Fruit fly (Drosophila melanogaster): Measurements from ENCODE around the gene Slc25A46b.

DNA sequence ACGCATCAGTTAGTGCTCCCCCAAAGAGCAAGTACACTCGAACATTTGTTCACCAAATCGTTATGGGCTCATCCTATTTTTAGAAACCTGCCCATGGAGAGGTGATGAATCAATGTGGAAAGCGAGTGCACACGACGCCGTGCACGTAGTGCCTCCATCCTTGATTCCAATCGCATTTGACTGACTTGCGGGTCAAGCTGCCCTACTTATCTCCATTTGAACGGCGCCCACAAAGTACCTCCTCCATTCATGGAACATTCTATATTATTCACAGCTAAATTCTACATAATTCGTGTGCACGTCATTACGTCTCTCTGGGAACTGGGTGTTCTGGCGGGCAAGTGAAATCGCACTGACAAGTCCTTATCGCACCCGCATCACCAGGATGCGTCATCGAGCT lies 46.8 kb downstream of the Slc25A46b start:
- TF ChIP-seq Gug (GFP tag; IDR thresholded peaks at IDR 0.05) (no peak), klu (GFP tag; IDR thresholded peaks at IDR 0.05) (no peak), twi (tag; optimal IDR thresholded peaks at IDR 0.05) (no peak), Sin3A (optimal IDR thresholded peaks at IDR 0.05) (no peak), CG12071 (GFP tag; optimal IDR thresholded peaks at IDR 0.05) (no peak), Chrac-16 (GFP tag; optimal IDR thresholded peaks at IDR 0.05) (no peak), CG11723 (GFP tag; optimal IDR thresholded peaks at IDR 0.05) (no peak), kay (GFP tag; optimal IDR thresholded peaks at IDR 0.05) (no peak)

Measured in whole organism, embryonic.